Fruit fly (Drosophila melanogaster): Measurements from ENCODE around the gene UQCR-6.4L.
"Not testable (repeated sequence)": the region's sequence is repeated elsewhere in the genome, so short reads cannot be mapped to it uniquely, and the experiment has no call there.

DNA sequence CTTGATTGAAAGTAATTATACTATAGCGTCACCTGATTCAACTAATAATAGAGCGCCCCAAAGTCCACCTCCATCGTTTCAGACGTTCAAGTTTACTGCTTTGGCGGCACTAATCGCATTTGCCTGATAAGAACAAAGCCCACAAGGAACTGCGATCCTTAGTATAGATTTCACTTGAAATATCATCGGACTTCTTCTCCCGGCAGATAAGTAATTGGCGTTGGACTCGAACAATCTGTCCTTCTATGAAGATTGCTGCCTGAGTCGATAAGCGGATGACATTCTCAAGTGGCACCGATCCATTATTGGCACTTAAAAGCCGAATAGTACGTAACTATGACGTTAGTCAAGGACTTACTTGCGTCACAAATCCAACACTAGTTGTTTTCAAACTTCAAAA lies 6.7 kb downstream of the UQCR-6.4L start, which contains the start of gene Mipp1:
- TF ChIP-seq bab1 (GFP tag; optimal IDR thresholded peaks at IDR 0.05); Hr96 (GFP tag; optimal IDR thresholded peaks at IDR 0.05); CG14711 (tag; optimal IDR thresholded peaks at IDR 0.05); pad (GFP tag; optimal IDR thresholded peaks at IDR 0.05); CG7045 (GFP tag; optimal IDR thresholded peaks at IDR 0.05); CG7101 (tag; optimal IDR thresholded peaks at IDR 0.05): not testable (repeated sequence)
